Worm (Caenorhabditis elegans): ENCODE data around the gene tbx-9.

DNA sequence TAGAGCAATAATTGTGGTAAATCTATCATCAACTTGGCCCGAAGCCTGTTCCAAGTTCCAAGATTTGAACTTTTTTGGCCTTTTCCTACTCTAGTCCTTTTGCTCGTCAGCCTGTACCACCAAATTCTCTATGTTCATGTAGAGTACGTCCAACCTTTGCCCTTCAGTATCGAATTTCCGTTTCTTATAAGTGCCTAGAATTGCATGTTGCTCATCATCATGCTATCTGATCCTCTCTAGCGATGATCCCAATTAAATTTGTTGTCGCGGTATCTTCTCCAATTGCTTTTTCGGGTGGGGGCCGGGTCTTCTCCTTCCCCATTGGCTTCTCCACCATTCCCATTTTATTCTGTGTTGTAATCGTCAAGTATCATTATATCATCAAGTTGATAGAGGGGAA, 47.7 kb downstream of the tbx-9 start:
- no peak for TF ChIP-seq tra-4 (tag; optimal IDR thresholded peaks at IDR 0.05)
- TF ChIP-seq ets-7 (tag; optimal IDR thresholded peaks at IDR 0.05), result no peak
